Worm (Caenorhabditis elegans): ENCODE results near the gene C16C8.19.

DNA sequence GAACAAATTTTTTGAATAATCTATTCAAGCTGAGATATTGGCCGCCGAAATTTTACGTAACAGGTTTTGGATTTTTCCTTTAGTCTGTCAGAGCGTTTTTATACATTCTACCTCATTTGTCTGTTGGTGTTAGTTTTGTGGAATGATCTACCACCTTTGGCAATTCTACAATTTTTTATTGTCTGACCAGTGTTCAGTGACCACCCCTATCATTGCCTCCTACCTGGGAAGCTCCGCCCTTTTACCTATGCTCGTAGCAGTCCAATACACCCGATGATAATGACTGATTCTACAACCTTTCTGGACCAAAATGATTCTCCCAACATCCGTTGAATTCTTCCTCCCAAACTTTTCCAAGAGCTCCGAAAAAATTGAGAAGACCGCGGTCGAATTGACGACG is 15.5 kb downstream of the C16C8.19 start, which contains the start of gene sdz-32:
- TF ChIP-seq nhr-23 (tag; optimal IDR thresholded peaks at IDR 0.05) (no peak), nhr-28 (tag; optimal IDR thresholded peaks at IDR 0.05) (no peak)
